Worm (Caenorhabditis elegans) whole organism, late embryonic: ENCODE data around the gene vglu-2.

Experiments
- ama-1 ChIP-seq: fragments of 150-350 bp; optimal IDR thresholded peaks from 2 replicates; lab custom pipeline; 2014
- nfya-1 ChIP-seq: sonication (generic microtip); optimal IDR thresholded peaks from 2 replicates; lab custom pipeline; 2017; ENCODE audit warnings: missing genetic modification characterization, mild to moderate bottlenecking, missing compliant biosample characterization, antibody characterized with exemption, moderate library complexity
- sox-2 ChIP-seq: fragments of 200-800 bp; sonication (Bioruptor generic); IDR thresholded peaks from 2 replicates; pipeline ENCODE4 v1.3.6; 2022; ENCODE audit warnings: missing genetic modification reagents, missing genetic modification characterization, missing compliant biosample characterization
- unc-86 ChIP-seq: sonication (generic microtip); optimal IDR thresholded peaks from 2 replicates; lab custom pipeline; 2016; ENCODE audit warnings: missing genetic modification characterization, missing compliant biosample characterization

ce11 chrIII:10341758-10342157 lies 46.8 kb downstream of the vglu-2 start, which contains the start of gene tbx-9:
- TF ChIP-seq nfya-1 (tag; lab: Kevin White, UChicago) (no peak), unc-86 (tag; lab: Kevin White, UChicago) (no peak), sox-2 (GFP tag; lab: Robert Waterston, UW) (no peak), ama-1 (lab: Kevin White, UChicago) (no peak)
